Worm (Caenorhabditis elegans): ENCODE results near the gene M02H5.8.
A peak's percentile ranks its signal among the peaks of the same experiment; 100 is the strongest.

M02H5.8 gene

DNA sequence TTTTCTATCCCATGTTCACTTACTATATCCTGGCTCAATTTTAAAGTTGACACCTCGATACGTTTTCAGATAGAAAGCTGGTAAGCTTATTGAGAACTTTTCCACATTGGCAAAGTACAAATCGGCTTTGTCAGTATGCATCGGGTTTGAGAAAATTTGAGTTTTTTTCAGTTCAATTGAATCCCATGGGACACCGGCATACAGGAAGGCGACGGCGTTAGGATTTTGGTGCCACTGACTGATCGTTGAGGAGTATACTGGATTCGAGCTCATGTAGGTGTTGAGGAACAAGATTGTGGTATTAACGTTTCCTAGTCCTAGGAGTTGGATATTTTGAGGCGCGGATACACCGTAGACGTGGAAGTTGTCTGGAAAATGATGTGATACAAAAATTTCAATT is 37.0 kb upstream of the M02H5.8 start:
- TF ChIP-seq Y116A8C.19 (tag; optimal IDR thresholded peaks at IDR 0.05; ENCODE audit: borderline replicate concordance) (no peak), lin-35 (GFP tag; optimal IDR thresholded peaks at IDR 0.05) (no peak), C04F5.9 (tag; optimal IDR thresholded peaks at IDR 0.05) (no peak), nhr-28 (tag; optimal IDR thresholded peaks at IDR 0.05) (no peak), unc-130 (tag; optimal IDR thresholded peaks at IDR 0.05) (no peak), pag-3 (tag; optimal IDR thresholded peaks at IDR 0.05; ENCODE audit: borderline replicate concordance, insufficient read depth) (no peak), elt-2 (tag; optimal IDR thresholded peaks at IDR 0.05) (no peak), unc-86 (tag; optimal IDR thresholded peaks at IDR 0.05) (no peak), ztf-4 (tag; optimal IDR thresholded peaks at IDR 0.05) (no peak), hlh-4 (tag; optimal IDR thresholded peaks at IDR 0.05) (no peak), efl-1 (optimal IDR thresholded peaks at IDR 0.05) (no peak), efl-1 (GFP tag; optimal IDR thresholded peaks at IDR 0.05 in 1 of 2) (no peak), tlp-1 (tag; optimal IDR thresholded peaks at IDR 0.05) (no peak), lir-3 (tag; optimal IDR thresholded peaks at IDR 0.05; ENCODE audit: poor library complexity) (no peak), swsn-7 (tag; optimal IDR thresholded peaks at IDR 0.05) (no peak), nhr-85 (tag) (no peak), nhr-76 (tag; optimal IDR thresholded peaks at IDR 0.05) (no peak), fos-1 (tag; optimal IDR thresholded peaks at IDR 0.05) (no peak), nhr-20 (tag; optimal IDR thresholded peaks at IDR 0.05) (no peak), ceh-82 (tag; optimal IDR thresholded peaks at IDR 0.05) (no peak), sox-4 (tag; optimal IDR thresholded peaks at IDR 0.05) (no peak)

DNA sequence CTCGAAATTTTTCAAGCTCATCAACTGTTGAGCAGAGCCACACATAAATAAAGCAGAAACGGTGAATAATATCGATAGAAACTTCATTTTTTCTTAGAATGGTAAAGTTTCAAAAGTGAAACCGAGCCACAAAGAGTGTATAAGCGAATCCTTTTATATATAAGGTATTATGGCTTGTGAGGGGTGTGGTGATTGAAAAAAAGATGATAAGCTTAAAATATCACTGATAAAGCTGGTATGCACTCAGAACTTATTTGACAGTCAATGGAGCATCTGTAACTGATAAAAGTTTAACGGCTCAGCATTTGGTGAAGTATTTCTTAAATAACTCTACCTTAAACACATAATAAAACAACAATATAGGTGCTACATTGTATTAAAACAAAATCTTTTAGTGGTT is 35.2 kb upstream of the M02H5.8 start, which contains the start of gene dod-19:
TSS of gene dod-19 (minus strand) at position 130 of the 400 bp plus-strand sequence.
- TF ChIP-seq sptf-1 (tag; optimal IDR thresholded peaks at IDR 0.05): no peak
- TF ChIP-seq elt-2 (tag; optimal IDR thresholded peaks at IDR 0.05): peak; percentile 63

DNA sequence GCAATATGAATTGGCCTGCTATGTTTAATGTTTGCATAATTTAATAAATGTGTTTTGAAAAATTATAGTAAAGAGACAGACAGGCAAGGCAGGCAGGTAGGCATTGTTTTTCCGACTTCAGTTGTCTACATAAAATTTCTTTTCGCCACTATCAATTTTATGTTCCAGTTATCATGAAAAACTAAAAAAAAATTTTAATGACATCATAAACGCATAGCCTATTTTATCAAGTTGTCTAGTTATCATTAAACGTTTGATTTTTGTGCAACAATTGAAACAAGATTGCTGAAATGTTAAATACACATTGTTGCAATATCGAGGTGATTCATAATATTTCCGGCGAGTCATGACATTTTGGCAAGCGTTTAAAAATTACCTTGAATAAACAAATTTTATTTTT is 34.7 kb upstream of the M02H5.8 start:
- TF ChIP-seq elt-2 (tag; optimal IDR thresholded peaks at IDR 0.05) (peak; percentile 37), fos-1 (tag; optimal IDR thresholded peaks at IDR 0.05) (no peak), tlp-1 (tag; optimal IDR thresholded peaks at IDR 0.05) (peak; percentile 41), efl-1 (optimal IDR thresholded peaks at IDR 0.05) (no peak), efl-1 (GFP tag; optimal IDR thresholded peaks at IDR 0.05 in 1 of 2) (peak in 1 of 2 experiments; percentile 75)

DNA sequence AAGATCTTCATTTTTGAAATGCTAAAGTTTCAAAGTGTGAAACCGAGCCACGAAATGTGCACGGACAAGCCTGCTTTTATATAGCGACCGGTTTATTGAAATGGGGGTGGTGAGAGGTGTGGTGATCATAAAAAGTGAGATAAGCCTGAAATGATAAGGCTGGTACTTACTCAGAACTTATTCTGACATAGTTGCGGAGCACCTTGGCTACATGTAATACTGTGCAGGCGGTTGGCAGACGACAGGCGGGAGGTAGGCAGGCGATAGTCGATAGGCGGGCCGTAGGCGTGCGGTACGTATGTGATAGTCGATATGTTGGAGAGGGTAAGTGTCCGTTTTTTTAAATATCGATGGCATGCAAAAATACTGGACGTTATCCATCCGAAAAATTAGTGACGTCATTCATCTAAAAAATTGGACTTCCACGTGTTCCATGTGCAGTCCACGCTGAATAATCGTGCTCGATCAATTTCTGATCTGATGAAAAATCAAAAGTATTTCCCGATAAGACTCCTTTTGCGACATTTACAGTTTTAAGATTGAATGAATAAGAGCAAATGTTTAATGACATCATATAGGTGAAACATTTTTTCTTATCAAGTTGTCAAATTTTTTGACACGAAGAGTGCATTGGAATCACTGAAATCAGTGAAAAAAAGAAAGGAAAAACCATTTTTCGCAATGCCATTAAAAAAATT is 32.0 kb upstream of the M02H5.8 start, which contains the start of gene irg-8:
TSS of gene irg-8 (minus strand) at position 51 of the 698 bp plus-strand sequence.
- TF ChIP-seq elt-2 (tag; optimal IDR thresholded peaks at IDR 0.05) (peak; percentile 44), egl-27 (tag; optimal IDR thresholded peaks at IDR 0.05) (no peak), isw-1 (GFP tag; IDR thresholded peaks at IDR 0.05) (no peak), lin-15B (tag; optimal IDR thresholded peaks at IDR 0.05) (no peak), C16A3.4 (tag; optimal IDR thresholded peaks at IDR 0.05) (no peak), lsy-2 (tag; optimal IDR thresholded peaks at IDR 0.05) (no peak), ets-5 (GFP tag; IDR thresholded peaks at IDR 0.05) (no peak), lin-13 (GFP tag; optimal IDR thresholded peaks at IDR 0.05) (no peak)

DNA sequence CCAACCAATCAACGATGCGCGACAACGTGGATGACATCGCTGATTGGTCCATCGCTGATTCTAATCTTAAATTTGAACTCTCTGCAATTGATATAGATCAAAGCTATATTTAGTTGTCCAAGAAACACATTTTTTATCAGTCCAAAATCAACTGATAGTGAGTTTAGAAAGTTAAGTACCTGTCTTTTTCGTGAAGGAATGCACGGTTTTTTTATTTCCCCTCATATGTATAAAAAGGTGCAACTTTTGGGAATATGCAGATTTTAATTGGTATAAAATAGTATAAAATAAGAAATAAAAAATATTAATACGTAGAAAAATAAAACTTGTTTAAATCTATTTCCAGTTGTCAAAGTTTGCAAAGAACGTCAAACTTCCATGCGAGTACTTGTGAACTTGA is 31.3 kb upstream of the M02H5.8 start, which contains the start of gene Y39D8A.1:
TSS of gene Y39D8A.1 (plus strand) at position 301 of the 400 bp plus-strand sequence.
- TF ChIP-seq nhr-11 (tag; optimal IDR thresholded peaks at IDR 0.05): no peak
- no peak for TF ChIP-seq fkh-10 (GFP tag; optimal IDR thresholded peaks at IDR 0.05)
- no peak for TF ChIP-seq irx-1 (tag; optimal IDR thresholded peaks at IDR 0.05)
- no peak for TF ChIP-seq ztf-11 (tag; optimal IDR thresholded peaks at IDR 0.05)
- TF ChIP-seq fos-1 (tag; optimal IDR thresholded peaks at IDR 0.05): no peak
- TF ChIP-seq efl-1 (optimal IDR thresholded peaks at IDR 0.05): no peak
- TF ChIP-seq efl-1 (GFP tag; optimal IDR thresholded peaks at IDR 0.05 in 1 of 2): peak in 1 of 2 experiments; percentile 32
- no peak for TF ChIP-seq nhr-47 (tag; optimal IDR thresholded peaks at IDR 0.05)
- no peak for TF ChIP-seq nhr-77 (tag; optimal IDR thresholded peaks at IDR 0.05)
- TF ChIP-seq aha-1 (tag; optimal IDR thresholded peaks at IDR 0.05): no peak

Measured in whole organism, L1 larva.